In the genomic region with DNA sequence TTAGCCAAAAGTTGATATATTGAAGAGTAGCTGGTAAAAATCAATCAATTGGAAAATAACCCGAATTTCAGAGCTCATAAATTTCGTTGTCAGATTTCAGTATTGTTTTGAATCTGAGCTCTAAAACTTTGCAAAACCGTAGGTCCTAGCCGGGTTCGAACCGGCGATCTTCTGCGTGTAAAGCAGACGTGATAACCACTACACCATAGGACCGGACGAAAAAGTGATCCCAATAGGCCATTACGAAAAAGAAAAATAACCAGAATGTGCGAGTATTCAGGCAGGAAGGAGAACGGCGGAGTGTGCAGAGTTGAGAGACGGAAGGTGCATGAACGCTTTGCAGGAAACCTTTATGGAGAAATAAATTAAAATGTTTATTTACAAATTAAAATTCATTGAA, we compare ENCODE assay signal across 2 worm cellular contexts.
TF ChIP-seq lines count a peak whose summit lies in the region.

No protein-coding gene starts in this region.

TF ChIP-seq in whole organism, L1 larva, 84 proteins besides CTCF, POLR2A, EP300 and RAD21 (continued from another document):
- TF ChIP-seq tlp-1 (tag; optimal IDR thresholded peaks at IDR 0.05; lab: Kevin White, UChicago) (no peak), nhr-19 (GFP tag; conservative IDR thresholded peaks at IDR 0.05; lab: Robert Waterston, UW) (0 out of 2 replicates have a peak, but pooled peaks have one; percentile 15), C16A3.4 (tag; optimal IDR thresholded peaks at IDR 0.05; lab: Kevin White, UChicago) (peak; percentile 54), blmp-1 (tag; optimal IDR thresholded peaks at IDR 0.05; lab: Kevin White, UChicago) (peak; percentile 20), jun-1 (tag; optimal IDR thresholded peaks at IDR 0.05; lab: Kevin White, UChicago) (no peak), snu-23 (GFP tag; optimal IDR thresholded peaks at IDR 0.05; lab: Kevin White, UChicago) (peak; percentile 55), nhr-20 (tag; optimal IDR thresholded peaks at IDR 0.05; lab: Kevin White, UChicago) (peak; percentile 34), nhr-71 (tag; optimal IDR thresholded peaks at IDR 0.05; lab: Kevin White, UChicago) (peak; percentile 52), dpl-1 (GFP tag; optimal IDR thresholded peaks at IDR 0.05; lab: Kevin White, UChicago) (peak; percentile 18 to 31 (median 29)), nhr-90 (tag; optimal IDR thresholded peaks at IDR 0.05; lab: Kevin White, UChicago; ENCODE audit: poor library complexity) (peak; percentile 10), vab-15 (tag; optimal IDR thresholded peaks at IDR 0.05; lab: Kevin White, UChicago) (no peak), ceh-63 (GFP tag; optimal IDR thresholded peaks at IDR 0.05; lab: Kevin White, UChicago) (no peak), egl-13 (tag; optimal IDR thresholded peaks at IDR 0.05; lab: Kevin White, UChicago) (peak; percentile 0), lin-14 (GFP tag; optimal IDR thresholded peaks at IDR 0.05; lab: Kevin White, UChicago) (peak; percentile 30)

TF ChIP-seq in whole organism, young adult, 124 proteins besides CTCF, POLR2A, EP300 and RAD21 (continued from another document):
- TF ChIP-seq xnd-1 (tag; optimal IDR thresholded peaks at IDR 0.05; lab: Kevin White, UChicago) (no peak), repo-1 (tag; optimal IDR thresholded peaks at IDR 0.05; lab: Kevin White, UChicago) (peak; percentile 15), lin-35 (GFP tag; optimal IDR thresholded peaks at IDR 0.05; lab: Kevin White, UChicago) (peak in 1 of 3 experiments; percentile 62), F10E7.11 (tag; optimal IDR thresholded peaks at IDR 0.05; lab: Kevin White, UChicago) (no peak), athp-1 (tag; optimal IDR thresholded peaks at IDR 0.05; lab: Kevin White, UChicago) (peak; percentile 50), atf-7 (tag; optimal IDR thresholded peaks at IDR 0.05; lab: Kevin White, UChicago) (no peak), sptf-2 (GFP tag; optimal IDR thresholded peaks at IDR 0.05; lab: Kevin White, UChicago) (no peak), F39B2.1 (GFP tag; IDR thresholded peaks at IDR 0.05; lab: Robert Waterston, UW) (no peak), dox-1 (GFP tag; IDR thresholded peaks at IDR 0.05; lab: Robert Waterston, UW) (peak; percentile 71), attf-6 (GFP tag; IDR thresholded peaks at IDR 0.05; lab: Robert Waterston, UW) (peak; percentile 70), ama-1 (optimal IDR thresholded peaks at IDR 0.05; lab: Kevin White, UChicago) (no peak), ama-1 (GFP tag; optimal IDR thresholded peaks at IDR 0.05; lab: Kevin White, UChicago) (peak; percentile 9 to 73), mel-28 (tag; optimal IDR thresholded peaks at IDR 0.05; lab: Kevin White, UChicago; ENCODE audit: borderline replicate concordance) (no peak), tlf-1 (GFP tag; optimal IDR thresholded peaks at IDR 0.05; lab: Kevin White, UChicago) (no peak), lir-1 (GFP tag; conservative IDR thresholded peaks at IDR 0.05; lab: Robert Waterston, UW) (no peak), pbrm-1 (GFP tag; IDR thresholded peaks at IDR 0.05; lab: Robert Waterston, UW) (no peak), ztf-22 (GFP tag; optimal IDR thresholded peaks at IDR 0.05; lab: Kevin White, UChicago) (no peak), F22D6.2 (tag; optimal IDR thresholded peaks at IDR 0.05; lab: Kevin White, UChicago) (no peak), nhr-179 (tag; optimal IDR thresholded peaks at IDR 0.05; lab: Kevin White, UChicago) (no peak), mes-4 (tag; optimal IDR thresholded peaks at IDR 0.05; lab: Kevin White, UChicago) (peak; percentile 56), dpl-1 (GFP tag; optimal IDR thresholded peaks at IDR 0.05; lab: Kevin White, UChicago) (no peak), ZK185.1 (tag; optimal IDR thresholded peaks at IDR 0.05; lab: Kevin White, UChicago; ENCODE audit: poor library complexity, severe bottlenecking) (peak; percentile 51), die-1 (tag; optimal IDR thresholded peaks at IDR 0.05; lab: Kevin White, UChicago) (peak; percentile 69), nfya-2 (GFP tag; IDR thresholded peaks at IDR 0.05; lab: Robert Waterston, UW) (no peak), pha-4 (tag; optimal IDR thresholded peaks at IDR 0.05; lab: Kevin White, UChicago) (no peak), somi-1 (GFP tag; optimal IDR thresholded peaks at IDR 0.05; lab: Kevin White, UChicago) (no peak), bed-2 (GFP tag; IDR thresholded peaks at IDR 0.05; lab: Robert Waterston, UW) (no peak), ceh-91 (GFP tag; IDR thresholded peaks at IDR 0.05; lab: Robert Waterston, UW) (no peak), D2030.7 (GFP tag; IDR thresholded peaks at IDR 0.05; lab: Robert Waterston, UW) (0 out of 2 replicates have a peak, but pooled peaks have one; percentile 26), ceh-27 (GFP tag; optimal IDR thresholded peaks at IDR 0.05; lab: Kevin White, UChicago) (peak; percentile 50), snpc-3.4 (tag; optimal IDR thresholded peaks at IDR 0.05; lab: Kevin White, UChicago) (peak; percentile 22), unc-130 (GFP tag; optimal IDR thresholded peaks at IDR 0.05; lab: Kevin White, UChicago) (peak; percentile 18), chd-7 (tag; optimal IDR thresholded peaks at IDR 0.05; lab: Kevin White, UChicago) (peak; percentile 56), mcd-1 (GFP tag; IDR thresholded peaks at IDR 0.05; lab: Robert Waterston, UW) (0 out of 2 replicates have a peak, but pooled peaks have one; percentile 46), attf-5 (GFP tag; optimal IDR thresholded peaks at IDR 0.05; lab: Kevin White, UChicago) (peak; percentile 30), C17E4.6 (GFP tag; IDR thresholded peaks at IDR 0.05; lab: Robert Waterston, UW) (no peak), B0261.1 (tag; optimal IDR thresholded peaks at IDR 0.05; lab: Kevin White, UChicago) (peak; percentile 90), T07F8.4 (tag; optimal IDR thresholded peaks at IDR 0.05; lab: Kevin White, UChicago) (peak; percentile 24), ceh-40 (GFP tag; IDR thresholded peaks at IDR 0.05; lab: Robert Waterston, UW) (peak; percentile 59; the same call in 1 of the 2 replicates), ztf-26 (tag; optimal IDR thresholded peaks at IDR 0.05; lab: Kevin White, UChicago) (peak; percentile 7), nhr-27 (tag; optimal IDR thresholded peaks at IDR 0.05; lab: Kevin White, UChicago) (no peak), ceh-79 (tag; optimal IDR thresholded peaks at IDR 0.05; lab: Kevin White, UChicago) (no peak), F49E8.2 (tag; optimal IDR thresholded peaks at IDR 0.05; lab: Kevin White, UChicago; ENCODE audit: insufficient read depth) (no peak), ztf-6 (GFP tag; IDR thresholded peaks at IDR 0.05; lab: Robert Waterston, UW) (no peak), bed-1 (GFP tag; IDR thresholded peaks at IDR 0.05; lab: Robert Waterston, UW) (no peak), madf-10 (tag; optimal IDR thresholded peaks at IDR 0.05; lab: Kevin White, UChicago) (peak; percentile 1), hsf-1 (GFP tag; IDR thresholded peaks at IDR 0.05; lab: Robert Waterston, UW) (no peak), sdz-38 (tag; optimal IDR thresholded peaks at IDR 0.05; lab: Kevin White, UChicago) (no peak), sea-2 (GFP tag; IDR thresholded peaks at IDR 0.05; lab: Robert Waterston, UW) (no peak), let-607 (tag; optimal IDR thresholded peaks at IDR 0.05; lab: Kevin White, UChicago) (peak; percentile 17 to 31), Y79H2A.3 (GFP tag; conservative IDR thresholded peaks at IDR 0.05; lab: Robert Waterston, UW) (no peak), unc-62 (GFP tag; optimal IDR thresholded peaks at IDR 0.05; lab: Kevin White, UChicago) (no peak), hlh-12 (tag; optimal IDR thresholded peaks at IDR 0.05; lab: Kevin White, UChicago) (no peak), lin-26 (GFP tag; IDR thresholded peaks at IDR 0.05; lab: Robert Waterston, UW) (peak; percentile 86), ets-4 (GFP tag; optimal IDR thresholded peaks at IDR 0.05; lab: Kevin White, UChicago) (no peak), madf-3 (GFP tag; IDR thresholded peaks at IDR 0.05; lab: Robert Waterston, UW) (no peak), lin-40 (tag; optimal IDR thresholded peaks at IDR 0.05; lab: Kevin White, UChicago) (peak; percentile 48), nfya-1 (tag; optimal IDR thresholded peaks at IDR 0.05; lab: Kevin White, UChicago; ENCODE audit: borderline replicate concordance, insufficient read depth) (no peak), Y56A3A.18 (GFP tag; IDR thresholded peaks at IDR 0.05; lab: Robert Waterston, UW) (0 out of 2 replicates have a peak, but pooled peaks have one; percentile 55), lin-54 (GFP tag; optimal IDR thresholded peaks at IDR 0.05; lab: Kevin White, UChicago) (peak; percentile 58), cebp-1 (GFP tag; IDR thresholded peaks at IDR 0.05; lab: Robert Waterston, UW) (no peak), cebp-1 (tag; optimal IDR thresholded peaks at IDR 0.05; lab: Kevin White, UChicago) (no peak), zim-3 (tag; optimal IDR thresholded peaks at IDR 0.05; lab: Kevin White, UChicago) (peak; percentile 35), mxl-1 (tag; optimal IDR thresholded peaks at IDR 0.05; lab: Kevin White, UChicago) (peak; percentile 41), nhr-120 (GFP tag; IDR thresholded peaks at IDR 0.05; lab: Robert Waterston, UW) (no peak), F37B4.10 (GFP tag; IDR thresholded peaks at IDR 0.05; lab: Robert Waterston, UW) (no peak), lsl-1 (GFP tag; optimal IDR thresholded peaks at IDR 0.05; lab: Kevin White, UChicago) (peak; percentile 8), nfyb-1 (GFP tag; IDR thresholded peaks at IDR 0.05; lab: Robert Waterston, UW) (peak; percentile 72; the same call in 1 of the 2 replicates), nhr-90 (tag; optimal IDR thresholded peaks at IDR 0.05; lab: Kevin White, UChicago) (peak; percentile 66), snpc-1.3 (tag; optimal IDR thresholded peaks at IDR 0.05; lab: Kevin White, UChicago; ENCODE audit: insufficient read depth) (peak; percentile 80), B0035.1 (tag; optimal IDR thresholded peaks at IDR 0.05; lab: Kevin White, UChicago) (peak; percentile 15), ekl-4 (GFP tag; IDR thresholded peaks at IDR 0.05; lab: Robert Waterston, UW) (peak; percentile 40; the same call in 1 of the 2 replicates), rpc-1 (optimal IDR thresholded peaks at IDR 0.05; lab: Kevin White, UChicago) (peak; percentile 80), rpc-1 (tag; optimal IDR thresholded peaks at IDR 0.05; lab: Kevin White, UChicago) (peak; percentile 88), cebp-2 (GFP tag; IDR thresholded peaks at IDR 0.05; lab: Robert Waterston, UW) (peak; percentile 60; the same call in 1 of the 2 replicates), F52B5.7 (tag; optimal IDR thresholded peaks at IDR 0.05; lab: Kevin White, UChicago) (no peak), dpff-1 (tag; optimal IDR thresholded peaks at IDR 0.05; lab: Kevin White, UChicago) (no peak), B0019.2 (GFP tag; conservative IDR thresholded peaks at IDR 0.05; lab: Robert Waterston, UW) (no peak), tbp1 (GFP tag; optimal IDR thresholded peaks at IDR 0.05; lab: Kevin White, UChicago) (peak; percentile 99), F33H1.4 (GFP tag; IDR thresholded peaks at IDR 0.05; lab: Robert Waterston, UW) (peak; percentile 27; the same call in 1 of the 2 replicates), ceh-58 (GFP tag; IDR thresholded peaks at IDR 0.05; lab: Robert Waterston, UW) (no peak), hrde-1 (tag; optimal IDR thresholded peaks at IDR 0.05; lab: Kevin White, UChicago; ENCODE audit: borderline replicate concordance) (no peak), Y53F4B.3 (GFP tag; IDR thresholded peaks at IDR 0.05; lab: Robert Waterston, UW) (0 out of 2 replicates have a peak, but pooled peaks have one; percentile 30), egl-18 (GFP tag; IDR thresholded peaks at IDR 0.05; lab: Robert Waterston, UW) (no peak), K11D2.4 (GFP tag; IDR thresholded peaks at IDR 0.05; lab: Robert Waterston, UW) (no peak), Y67H2A.10 (GFP tag; conservative IDR thresholded peaks at IDR 0.05; lab: Robert Waterston, UW) (no peak), ztf-3 (GFP tag; optimal IDR thresholded peaks at IDR 0.05; lab: Kevin White, UChicago) (no peak), B0336.3 (GFP tag; IDR thresholded peaks at IDR 0.05; lab: Robert Waterston, UW) (0 out of 2 replicates have a peak, but pooled peaks have one; percentile 28), K12H6.12 (tag; optimal IDR thresholded peaks at IDR 0.05; lab: Kevin White, UChicago) (no peak), egl-44 (GFP tag; IDR thresholded peaks at IDR 0.05; lab: Robert Waterston, UW) (no peak), rcor-1 (GFP tag; IDR thresholded peaks at IDR 0.05; lab: Robert Waterston, UW) (no peak)
